Worm (Caenorhabditis elegans) whole organism, L3 larva: ENCODE results near the gene spig-9.

Source experiments
- R02D3.7 ChIP-seq: fragments of 150-350 bp; optimal IDR thresholded peaks from 2 replicates; lab custom pipeline; 2014; ENCODE audit warnings: missing biosample characterization, missing genetic modification characterization
- ZK546.5 ChIP-seq: sonication (generic microtip); optimal IDR thresholded peaks from 2 replicates; lab custom pipeline; 2017; ENCODE audit warnings: missing biosample characterization, missing genetic modification characterization
- aly-2 ChIP-seq: fragments of 150-350 bp; optimal IDR thresholded peaks from 2 replicates; lab custom pipeline; 2014; ENCODE audit warnings: missing biosample characterization, missing genetic modification characterization
- ama-1 ChIP-seq: fragments of 150-350 bp; optimal IDR thresholded peaks from 2 replicates; lab custom pipeline; 2018
- ceh-16 ChIP-seq: sonication (generic microtip); optimal IDR thresholded peaks from 2 replicates; lab custom pipeline; 2017; ENCODE audit warnings: missing biosample characterization, missing genetic modification characterization
- ceh-28 ChIP-seq: fragments of 150-350 bp; optimal IDR thresholded peaks from 2 replicates; lab custom pipeline; 2014; ENCODE audit warnings: missing biosample characterization, missing genetic modification reagents, missing genetic modification characterization
- ceh-82 ChIP-seq: fragments of 150-350 bp; optimal IDR thresholded peaks from 2 replicates; lab custom pipeline; 2014; ENCODE audit warnings: missing biosample characterization, missing genetic modification characterization
- ceh-9 ChIP-seq: sonication (generic microtip); optimal IDR thresholded peaks from 2 replicates; lab custom pipeline; 2018; ENCODE audit warnings: missing biosample characterization, missing genetic modification characterization
- daf-12 ChIP-seq: fragments of 150-350 bp; optimal IDR thresholded peaks from 2 replicates; lab custom pipeline; 2014; ENCODE audit warnings: missing biosample characterization, missing genetic modification reagents, missing genetic modification characterization
- egl-27 ChIP-seq: sonication (generic microtip); optimal IDR thresholded peaks from 4 replicates; lab custom pipeline; 2017; ENCODE audit warnings: missing biosample characterization, missing genetic modification reagents, missing genetic modification characterization
- egl-5 ChIP-seq: fragments of 150-350 bp; optimal IDR thresholded peaks from 2 replicates; lab custom pipeline; 2017; ENCODE audit warnings: missing biosample characterization, missing genetic modification reagents, missing genetic modification characterization, inconsistent platforms
- elt-1 ChIP-seq: fragments of 150-350 bp; optimal IDR thresholded peaks from 2 replicates; lab custom pipeline; 2014; ENCODE audit warnings: missing biosample characterization, missing genetic modification characterization
- elt-2 ChIP-seq: sonication (generic microtip); optimal IDR thresholded peaks from 2 replicates; lab custom pipeline; 2016; ENCODE audit warnings: missing genetic modification reagents, mild to moderate bottlenecking, missing genetic modification characterization, missing compliant biosample characterization
- elt-3 ChIP-seq, 3 experiments: fragments of 150-350 bp in 1 of 3; sonication (generic microtip) in 2 of 3; optimal IDR thresholded peaks; 2 replicates in 2 of 3; 4 replicates in 1 of 3; lab custom pipeline; 2014 to 2017; ENCODE audit warnings: missing biosample characterization in 3 of 3, missing genetic modification characterization in 3 of 3
- eor-1 ChIP-seq, 2 experiments: fragments of 150-350 bp; optimal IDR thresholded peaks; 2 replicates each; lab custom pipeline; 2014 to 2018; ENCODE audit warnings: missing biosample characterization in 2 of 2, missing genetic modification characterization in 2 of 2
- fkh-10 ChIP-seq: sonication (generic microtip); optimal IDR thresholded peaks from 2 replicates; lab custom pipeline; 2017; ENCODE audit warnings: missing biosample characterization, missing genetic modification reagents, missing genetic modification characterization
- fkh-2 ChIP-seq: fragments of 150-350 bp; optimal IDR thresholded peaks from 2 replicates; lab custom pipeline; 2014; ENCODE audit warnings: missing biosample characterization, missing genetic modification reagents, missing genetic modification characterization
- hmg-11 ChIP-seq: sonication (generic microtip); optimal IDR thresholded peaks from 2 replicates; lab custom pipeline; 2016; ENCODE audit warnings: missing genetic modification characterization, missing compliant biosample characterization
- jun-1 ChIP-seq: fragments of 150-350 bp; optimal IDR thresholded peaks from 2 replicates; lab custom pipeline; 2014; ENCODE audit warnings: missing biosample characterization, missing genetic modification reagents, missing genetic modification characterization
- lin-15B ChIP-seq: fragments of 150-350 bp; optimal IDR thresholded peaks from 2 replicates; lab custom pipeline; 2014; ENCODE audit warnings: missing biosample characterization, missing genetic modification characterization
- lin-39 ChIP-seq: fragments of 150-350 bp; optimal IDR thresholded peaks from 2 replicates; lab custom pipeline; 2018; ENCODE audit warnings: missing biosample characterization, missing genetic modification reagents, missing genetic modification characterization
- lsy-12 ChIP-seq: sonication (generic microtip); optimal IDR thresholded peaks from 2 replicates; lab custom pipeline; 2016; ENCODE audit warnings: mild to moderate bottlenecking, missing genetic modification characterization, missing compliant biosample characterization
- mdl-1 ChIP-seq: fragments of 150-350 bp; optimal IDR thresholded peaks from 2 replicates; lab custom pipeline; 2014; ENCODE audit warnings: missing biosample characterization, missing genetic modification characterization
- mml-1 ChIP-seq: fragments of 150-350 bp; sonication (generic microtip); optimal IDR thresholded peaks from 3 replicates; lab custom pipeline; 2014; ENCODE audit warnings: missing biosample characterization, missing genetic modification characterization
- nfya-1 ChIP-seq: sonication (generic microtip); optimal IDR thresholded peaks from 2 replicates; lab custom pipeline; 2017; ENCODE audit warnings: missing genetic modification characterization, mild to moderate bottlenecking, missing compliant biosample characterization, antibody characterized with exemption, moderate library complexity; ENCODE audit not compliant: insufficient read depth
- nhr-11 ChIP-seq: fragments of 150-350 bp; optimal IDR thresholded peaks from 2 replicates; lab custom pipeline; 2014; ENCODE audit warnings: missing biosample characterization, missing genetic modification characterization
- nhr-23 ChIP-seq: fragments of 150-350 bp; optimal IDR thresholded peaks from 2 replicates; lab custom pipeline; 2014; ENCODE audit warnings: missing biosample characterization, missing genetic modification reagents, missing genetic modification characterization
- nhr-25 ChIP-seq: sonication (generic microtip); optimal IDR thresholded peaks from 2 replicates; lab custom pipeline; 2017; ENCODE audit warnings: missing biosample characterization, missing genetic modification characterization
- nhr-43 ChIP-seq: sonication (generic microtip); optimal IDR thresholded peaks from 2 replicates; lab custom pipeline; 2016; ENCODE audit warnings: mild to moderate bottlenecking, missing genetic modification characterization, missing compliant biosample characterization; ENCODE audit not compliant: poor library complexity, severe bottlenecking
- nhr-76 ChIP-seq: fragments of 150-350 bp; sonication (generic microtip); optimal IDR thresholded peaks from 5 replicates; lab custom pipeline; 2014; ENCODE audit warnings: missing biosample characterization, missing genetic modification characterization
- pha-4 ChIP-seq: fragments of 150-350 bp; optimal IDR thresholded peaks from 2 replicates; lab custom pipeline; 2014; ENCODE audit warnings: missing biosample characterization, missing genetic modification reagents, missing genetic modification characterization
- pqm-1 ChIP-seq: fragments of 150-350 bp; optimal IDR thresholded peaks from 2 replicates; lab custom pipeline; 2017; ENCODE audit warnings: missing biosample characterization, missing genetic modification characterization, inconsistent platforms
- skn-1 ChIP-seq: fragments of 150-350 bp; optimal IDR thresholded peaks from 2 replicates; lab custom pipeline; 2014; ENCODE audit warnings: missing biosample characterization, missing genetic modification characterization
- snpc-4 ChIP-seq: fragments of 150-350 bp; optimal IDR thresholded peaks from 2 replicates; lab custom pipeline; 2014; ENCODE audit warnings: missing biosample characterization, missing genetic modification characterization
- tbx-2 ChIP-seq: sonication (generic microtip); optimal IDR thresholded peaks from 2 replicates; lab custom pipeline; 2016; ENCODE audit warnings: mild to moderate bottlenecking, missing genetic modification characterization, missing compliant biosample characterization
- unc-62 ChIP-seq: fragments of 150-350 bp; sonication (generic microtip); optimal IDR thresholded peaks from 4 replicates; lab custom pipeline; 2014; ENCODE audit warnings: missing biosample characterization, missing genetic modification reagents, missing genetic modification characterization
- zag-1 ChIP-seq: fragments of 150-350 bp; optimal IDR thresholded peaks from 2 replicates; lab custom pipeline; 2014; ENCODE audit warnings: missing biosample characterization, missing genetic modification characterization
- ztf-4 ChIP-seq: fragments of 150-350 bp; optimal IDR thresholded peaks from 2 replicates; lab custom pipeline; 2014; ENCODE audit warnings: missing biosample characterization, missing genetic modification characterization

Gene spig-9

ce11 chrV:13566967-13567366 is 44.7 kb downstream of the spig-9 start:
- peak; percentile 33 for TF ChIP-seq lsy-12 (tag; lab: Kevin White, UChicago)
- TF ChIP-seq lin-39 (tag; lab: Kevin White, UChicago) = no peak
- no peak for TF ChIP-seq ceh-9 (tag; lab: Kevin White, UChicago)
- peak; percentile 55 for TF ChIP-seq nhr-43 (tag; lab: Kevin White, UChicago)
- peak; percentile 16 for TF ChIP-seq elt-2 (tag; lab: Kevin White, UChicago)
- TF ChIP-seq ama-1 (lab: Kevin White, UChicago) = peak; percentile 76

- TF ChIP-seq daf-12 (no peak), elt-2 (tag; lab: Kevin White, UChicago) (no peak), ceh-9 (tag; lab: Kevin White, UChicago) (no peak), ceh-16 (no peak), mml-1 (tag; lab: Kevin White, UChicago) (no peak), nhr-23 (tag; lab: Kevin White, UChicago) (no peak), ama-1 (lab: Kevin White, UChicago) (peak; percentile 19)
Measured at ce11 chrV:13565781-13566180, 45.9 kb downstream of the spig-9 start, which contains the start of gene slrp-1. Gene slrp-1, plus strand, starts transcription at chrV:13565863.

ce11 chrV:13565197-13565596 is 46.5 kb downstream of the spig-9 start:
- TF ChIP-seq egl-27 (tag; lab: Kevin White, UChicago) = peak; percentile 28
- TF ChIP-seq fkh-2 = no peak
- TF ChIP-seq nhr-23 (tag; lab: Kevin White, UChicago) = peak; percentile 93
- peak; percentile 92 for TF ChIP-seq nhr-43 (tag; lab: Kevin White, UChicago)
- peak; percentile 90 for TF ChIP-seq nhr-76 (tag; lab: Kevin White, UChicago)
- no peak for TF ChIP-seq ceh-82 (tag; lab: Kevin White, UChicago)
- TF ChIP-seq hmg-11 (tag; lab: Kevin White, UChicago) = peak; percentile 76
- TF ChIP-seq jun-1 (tag; lab: Kevin White, UChicago) = peak; percentile 68
- TF ChIP-seq R02D3.7 (tag; lab: Kevin White, UChicago) = peak; percentile 56
- no peak for TF ChIP-seq fkh-10 (GFP tag; lab: Kevin White, UChicago)
- no peak for TF ChIP-seq mml-1 (tag; lab: Kevin White, UChicago)
- TF ChIP-seq skn-1 (tag; lab: Kevin White, UChicago) = peak; percentile 11
- TF ChIP-seq ceh-28 (tag; lab: Kevin White, UChicago) = peak; percentile 75
- peak; percentile 94 for TF ChIP-seq lin-15B (tag; lab: Kevin White, UChicago)
- TF ChIP-seq elt-2 (tag; lab: Kevin White, UChicago) = peak; percentile 94
- peak; percentile 95 for TF ChIP-seq nhr-25 (tag; lab: Kevin White, UChicago)
- peak; percentile 93 for TF ChIP-seq pha-4 (tag; lab: Kevin White, UChicago)
- TF ChIP-seq zag-1 (tag; lab: Kevin White, UChicago) = no peak
- peak; percentile 30 for TF ChIP-seq nhr-11
- peak; percentile 92 for TF ChIP-seq nfya-1 (tag; lab: Kevin White, UChicago)
- TF ChIP-seq lsy-12 (tag; lab: Kevin White, UChicago) = peak; percentile 79
- TF ChIP-seq mdl-1 (tag; lab: Kevin White, UChicago) = peak; percentile 39
- TF ChIP-seq elt-3 (tag; optimal IDR thresholded peaks at IDR 0.05; lab: Kevin White, UChicago) = peak in 1 of 3 experiments; percentile 70
- TF ChIP-seq eor-1 (tag; optimal IDR thresholded peaks at IDR 0.05; lab: Kevin White, UChicago) = no peak
- peak; percentile 90 for TF ChIP-seq lin-39 (tag; lab: Kevin White, UChicago)
- TF ChIP-seq unc-62 (GFP tag; lab: Kevin White, UChicago) = peak; percentile 38
- peak; percentile 88 for TF ChIP-seq snpc-4 (tag; lab: Kevin White, UChicago)
- TF ChIP-seq ztf-4 = peak; percentile 0
- TF ChIP-seq egl-5 = peak; percentile 57
- peak; percentile 92 for TF ChIP-seq pqm-1
- peak; percentile 70 for TF ChIP-seq ama-1 (lab: Kevin White, UChicago)
- peak; percentile 41 for TF ChIP-seq tbx-2
- no peak for TF ChIP-seq ceh-9 (tag; lab: Kevin White, UChicago)
- TF ChIP-seq, all 47 proteins: peak for 26

ce11 chrV:13563841-13564240 is 47.8 kb downstream of the spig-9 start, which contains the start of gene grl-17:
Gene grl-17, minus strand, starts transcription at chrV:13563941.
- TF ChIP-seq elt-1 (tag; lab: Kevin White, UChicago) (no peak), nhr-76 (tag; lab: Kevin White, UChicago) (no peak), tbx-2 (no peak), ZK546.5 (tag; lab: Kevin White, UChicago) (no peak), ztf-4 (no peak), elt-2 (tag; lab: Kevin White, UChicago) (no peak), snpc-4 (tag; lab: Kevin White, UChicago) (no peak), mml-1 (tag; lab: Kevin White, UChicago) (no peak), aly-2 (tag; lab: Kevin White, UChicago) (no peak), nhr-43 (tag; lab: Kevin White, UChicago) (no peak)
